ENCODE assay signal across 1 fruit fly cellular context in the genomic region with DNA sequence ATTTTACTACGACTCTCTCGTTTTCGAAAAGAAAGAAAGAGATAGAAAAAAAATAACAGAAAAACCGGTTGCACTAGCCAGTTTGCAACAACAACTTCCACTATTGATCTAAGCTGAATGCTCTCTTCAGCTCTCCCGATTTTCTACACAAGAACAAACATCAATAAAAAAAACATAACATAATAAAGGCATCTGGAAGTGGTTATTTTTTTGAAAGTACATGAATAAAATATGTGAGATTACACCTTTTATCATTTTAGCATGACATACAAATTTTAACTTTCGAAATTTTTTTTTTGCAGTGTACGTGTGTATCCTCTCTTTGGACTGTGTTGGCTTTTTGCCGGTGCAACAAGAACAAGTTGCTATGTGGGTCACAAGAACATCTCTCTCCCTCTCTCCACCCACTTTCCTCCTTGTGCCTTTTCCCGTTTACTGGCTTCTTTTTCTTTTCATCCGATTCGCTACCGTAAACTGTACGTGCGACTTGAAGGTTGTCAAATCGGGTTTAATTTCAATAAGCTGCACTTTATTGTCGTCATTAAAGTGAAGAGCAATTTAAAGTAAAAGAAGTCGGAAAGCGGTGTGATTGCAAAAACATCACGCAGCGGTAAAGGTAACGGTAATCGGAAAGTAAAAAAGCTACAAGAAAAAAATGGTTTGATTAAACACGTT.
TF ChIP-seq lines count a peak whose summit lies in the region.

No protein-coding gene starts in this region.

TF ChIP-seq in whole organism, embryonic, 481 proteins besides CTCF, POLR2A, EP300 and RAD21 (continued from another document and continues in another):
- TF ChIP-seq tio (GFP tag; optimal IDR thresholded peaks at IDR 0.05; lab: Kevin White, UChicago) = peak; percentile 95
- TF ChIP-seq CG12236 (GFP tag; optimal IDR thresholded peaks at IDR 0.05; lab: Kevin White, UChicago) = peak; percentile 98
- TF ChIP-seq NC2β (GFP tag; optimal IDR thresholded peaks at IDR 0.05; lab: Kevin White, UChicago) = peak; percentile 97
- peak in 1 of 2 experiments; percentile 63 for TF ChIP-seq crp (GFP tag; optimal IDR thresholded peaks at IDR 0.05; lab: Kevin White, UChicago)
- peak; percentile 95 for TF ChIP-seq NK7.1 (GFP tag; optimal IDR thresholded peaks at IDR 0.05; lab: Kevin White, UChicago)
- TF ChIP-seq corto (GFP tag; optimal IDR thresholded peaks at IDR 0.05; lab: Kevin White, UChicago) = peak; percentile 66
- no peak for TF ChIP-seq B-H2 (GFP tag; optimal IDR thresholded peaks at IDR 0.05; lab: Kevin White, UChicago)
- peak in 1 of 2 experiments; percentile 91 for TF ChIP-seq Hr78 (GFP tag; optimal IDR thresholded peaks at IDR 0.05; lab: Kevin White, UChicago)
- TF ChIP-seq exex (tag; optimal IDR thresholded peaks at IDR 0.05; lab: Kevin White, UChicago) = peak; percentile 22
- TF ChIP-seq crc (GFP tag; optimal IDR thresholded peaks at IDR 0.05; lab: Kevin White, UChicago) = peak; percentile 95
- peak; percentile 96 for TF ChIP-seq Dad (GFP tag; optimal IDR thresholded peaks at IDR 0.05; lab: Kevin White, UChicago)
- peak; percentile 96 for TF ChIP-seq CG33213 (GFP tag; optimal IDR thresholded peaks at IDR 0.05; lab: Kevin White, UChicago)
- TF ChIP-seq CG11247 (GFP tag; IDR thresholded peaks at IDR 0.05; lab: Robert Waterston, UW) = peak; percentile 89
- TF ChIP-seq CG8089 (GFP tag; optimal IDR thresholded peaks at IDR 0.05; lab: Kevin White, UChicago) = peak; percentile 97
- TF ChIP-seq CG13287 (GFP tag; IDR thresholded peaks at IDR 0.05; lab: Robert Waterston, UW; ENCODE audit: partially characterized antibody) = no peak
- peak; percentile 91 for TF ChIP-seq CG7372 (GFP tag; IDR thresholded peaks at IDR 0.05; lab: Robert Waterston, UW)
- TF ChIP-seq Sox100B (GFP tag; optimal IDR thresholded peaks at IDR 0.05; lab: Kevin White, UChicago) = peak; percentile 96
- peak; percentile 97 for TF ChIP-seq CG17359 (tag; optimal IDR thresholded peaks at IDR 0.05; lab: Kevin White, UChicago)
- peak; percentile 92 for TF ChIP-seq CG14667 (GFP tag; IDR thresholded peaks at IDR 0.05; lab: Robert Waterston, UW)
- peak; percentile 97 for TF ChIP-seq tin (GFP tag; optimal IDR thresholded peaks at IDR 0.05; lab: Kevin White, UChicago)
- TF ChIP-seq grn (GFP tag; optimal IDR thresholded peaks at IDR 0.05; lab: Kevin White, UChicago) = peak; percentile 78
- TF ChIP-seq Hand (GFP tag; optimal IDR thresholded peaks at IDR 0.05; lab: Kevin White, UChicago) = peak; percentile 85
- peak; percentile 91 for TF ChIP-seq fu2 (GFP tag; optimal IDR thresholded peaks at IDR 0.05; lab: Kevin White, UChicago)
- no peak for TF ChIP-seq lov (optimal IDR thresholded peaks at IDR 0.05; lab: Kevin White, UChicago)
- peak; percentile 97 for TF ChIP-seq lov (GFP tag; IDR thresholded peaks at IDR 0.05; lab: Robert Waterston, UW)
- peak; percentile 97 for TF ChIP-seq so (GFP tag; IDR thresholded peaks at IDR 0.05; lab: Robert Waterston, UW)
- TF ChIP-seq CG32532 (GFP tag; IDR thresholded peaks at IDR 0.05; lab: Robert Waterston, UW) = peak; percentile 93
- TF ChIP-seq schlank (tag; optimal IDR thresholded peaks at IDR 0.05; lab: Kevin White, UChicago) = peak; percentile 70
- peak; percentile 93 for TF ChIP-seq CG14050 (GFP tag; IDR thresholded peaks at IDR 0.05; lab: Robert Waterston, UW)
- TF ChIP-seq CG12769 (tag; optimal IDR thresholded peaks at IDR 0.05; lab: Kevin White, UChicago) = peak; percentile 94
- peak; percentile 82 for TF ChIP-seq CG30020 (tag; optimal IDR thresholded peaks at IDR 0.05; lab: Kevin White, UChicago)
- TF ChIP-seq hth (optimal IDR thresholded peaks at IDR 0.05; lab: Kevin White, UChicago) = no peak
- TF ChIP-seq bsh (GFP tag; optimal IDR thresholded peaks at IDR 0.05; lab: Kevin White, UChicago) = peak; percentile 97 to 99
- peak; percentile 97 for TF ChIP-seq CG11504 (tag; optimal IDR thresholded peaks at IDR 0.05; lab: Kevin White, UChicago)
- peak; percentile 94 for TF ChIP-seq CG11093 (GFP tag; IDR thresholded peaks at IDR 0.05; lab: Robert Waterston, UW)
- peak; percentile 96 for TF ChIP-seq CG2875 (GFP tag; optimal IDR thresholded peaks at IDR 0.05; lab: Kevin White, UChicago)
- TF ChIP-seq Bteb2 (GFP tag; optimal IDR thresholded peaks at IDR 0.05; lab: Kevin White, UChicago) = peak; percentile 94
- peak; percentile 97 for TF ChIP-seq fd96Cb (tag; optimal IDR thresholded peaks at IDR 0.05; lab: Kevin White, UChicago)
- peak; percentile 93 for TF ChIP-seq Mrtf (GFP tag; IDR thresholded peaks at IDR 0.05; lab: Robert Waterston, UW)
- peak; percentile 84 for TF ChIP-seq CG6854 (GFP tag; optimal IDR thresholded peaks at IDR 0.05; lab: Kevin White, UChicago)
- peak; percentile 90 for TF ChIP-seq Dek (tag; optimal IDR thresholded peaks at IDR 0.05; lab: Kevin White, UChicago)
- peak; percentile 75 for TF ChIP-seq CG17802 (tag; optimal IDR thresholded peaks at IDR 0.05; lab: Kevin White, UChicago)
- TF ChIP-seq YL-1 (GFP tag; optimal IDR thresholded peaks at IDR 0.05; lab: Kevin White, UChicago) = peak; percentile 91
- peak; percentile 95 for TF ChIP-seq ase (GFP tag; IDR thresholded peaks at IDR 0.05; lab: Robert Waterston, UW)
- peak; percentile 36; the same call in 1 of the 2 replicates for TF ChIP-seq Dip2 (GFP tag; IDR thresholded peaks at IDR 0.05; lab: Robert Waterston, UW)
- TF ChIP-seq tna (GFP tag; IDR thresholded peaks at IDR 0.05; lab: Robert Waterston, UW; ENCODE audit: partially characterized antibody) = no peak
- TF ChIP-seq CG13296 (GFP tag; optimal IDR thresholded peaks at IDR 0.05; lab: Kevin White, UChicago) = peak; percentile 94
- peak; percentile 98 for TF ChIP-seq CG15601 (tag; optimal IDR thresholded peaks at IDR 0.05; lab: Kevin White, UChicago)
- peak; percentile 97 for TF ChIP-seq dmrt99B (tag; optimal IDR thresholded peaks at IDR 0.05; lab: Kevin White, UChicago)
- TF ChIP-seq CG10431 (GFP tag; optimal IDR thresholded peaks at IDR 0.05; lab: Kevin White, UChicago) = peak; percentile 89
- peak; percentile 35 to 55 for TF ChIP-seq Trl (optimal IDR thresholded peaks at IDR 0.05; lab: Kevin White, UChicago)
- TF ChIP-seq Trl (GFP tag; optimal IDR thresholded peaks at IDR 0.05; lab: Kevin White, UChicago) = peak; percentile 97
- peak; percentile 5 for TF ChIP-seq BEAF-32 (GFP tag; optimal IDR thresholded peaks at IDR 0.05; lab: Kevin White, UChicago)
- TF ChIP-seq ranshi (GFP tag; IDR thresholded peaks at IDR 0.05; lab: Robert Waterston, UW) = peak; percentile 96
- TF ChIP-seq ci (GFP tag; IDR thresholded peaks at IDR 0.05; lab: Robert Waterston, UW) = peak; percentile 99
- peak; percentile 96 for TF ChIP-seq btn (GFP tag; optimal IDR thresholded peaks at IDR 0.05; lab: Kevin White, UChicago)
- TF ChIP-seq bigmax (GFP tag; optimal IDR thresholded peaks at IDR 0.05; lab: Kevin White, UChicago) = peak; percentile 28
- TF ChIP-seq Lpt (GFP tag; optimal IDR thresholded peaks at IDR 0.05; lab: Kevin White, UChicago) = no peak
- peak; percentile 94 for TF ChIP-seq dm (GFP tag; optimal IDR thresholded peaks at IDR 0.05; lab: Kevin White, UChicago)
- no peak for TF ChIP-seq CG7963 (GFP tag; IDR thresholded peaks at IDR 0.05; lab: Robert Waterston, UW; ENCODE audit: partially characterized antibody)
- peak; percentile 96 for TF ChIP-seq CG10209 (GFP tag; optimal IDR thresholded peaks at IDR 0.05; lab: Kevin White, UChicago)
- TF ChIP-seq MTF-1 (GFP tag; optimal IDR thresholded peaks at IDR 0.05; lab: Kevin White, UChicago; ENCODE audit: borderline replicate concordance) = peak; percentile 86
- TF ChIP-seq h (optimal IDR thresholded peaks at IDR 0.05; lab: Kevin White, UChicago) = no peak
- TF ChIP-seq CG30431 (GFP tag; optimal IDR thresholded peaks at IDR 0.05; lab: Kevin White, UChicago) = peak; percentile 92
- peak; percentile 86 for TF ChIP-seq NFAT (GFP tag; IDR thresholded peaks at IDR 0.05; lab: Robert Waterston, UW)
- TF ChIP-seq salm (tag; optimal IDR thresholded peaks at IDR 0.05; lab: Kevin White, UChicago) = peak; percentile 96
- peak; percentile 90 for TF ChIP-seq dati (GFP tag; IDR thresholded peaks at IDR 0.05; lab: Robert Waterston, UW)
- TF ChIP-seq CG1024 (GFP tag; IDR thresholded peaks at IDR 0.05; lab: Robert Waterston, UW) = peak; percentile 94
- TF ChIP-seq CG10267 (tag; optimal IDR thresholded peaks at IDR 0.05; lab: Kevin White, UChicago) = peak; percentile 94
- peak; percentile 96 for TF ChIP-seq CG5245 (GFP tag; optimal IDR thresholded peaks at IDR 0.05; lab: Kevin White, UChicago)
- peak; percentile 89 for TF ChIP-seq CG7271 (tag; optimal IDR thresholded peaks at IDR 0.05; lab: Kevin White, UChicago)
- peak; percentile 95 for TF ChIP-seq CG1603 (tag; optimal IDR thresholded peaks at IDR 0.05; lab: Kevin White, UChicago)
- peak; percentile 88 for TF ChIP-seq CG5180 (GFP tag; optimal IDR thresholded peaks at IDR 0.05; lab: Kevin White, UChicago)
- TF ChIP-seq CG10366 (GFP tag; IDR thresholded peaks at IDR 0.05; lab: Robert Waterston, UW) = peak; percentile 96
- peak; percentile 94 for TF ChIP-seq CG11723 (GFP tag; optimal IDR thresholded peaks at IDR 0.05; lab: Kevin White, UChicago)
- peak; percentile 95 for TF ChIP-seq Rfx (GFP tag; IDR thresholded peaks at IDR 0.05; lab: Robert Waterston, UW)
- TF ChIP-seq CG15479 (GFP tag; optimal IDR thresholded peaks at IDR 0.05; lab: Kevin White, UChicago) = peak; percentile 69
- TF ChIP-seq CG31224 (GFP tag; IDR thresholded peaks at IDR 0.05; lab: Robert Waterston, UW) = peak; percentile 80
- peak; percentile 53; the same call in 1 of the 2 replicates for TF ChIP-seq Poxn (GFP tag; IDR thresholded peaks at IDR 0.05; lab: Robert Waterston, UW)
- TF ChIP-seq CG11696 (GFP tag; IDR thresholded peaks at IDR 0.05; lab: Robert Waterston, UW) = peak; percentile 87
- peak; percentile 56 for TF ChIP-seq MESR4 (GFP tag; optimal IDR thresholded peaks at IDR 0.05; lab: Kevin White, UChicago)
- peak; percentile 97 for TF ChIP-seq ara (GFP tag; IDR thresholded peaks at IDR 0.05; lab: Robert Waterston, UW)
- peak; percentile 89 for TF ChIP-seq CG2120 (GFP tag; optimal IDR thresholded peaks at IDR 0.05; lab: Kevin White, UChicago)
- peak; percentile 97 for TF ChIP-seq sqz (GFP tag; optimal IDR thresholded peaks at IDR 0.05; lab: Kevin White, UChicago)
- peak; percentile 95 for TF ChIP-seq NC2α (GFP tag; optimal IDR thresholded peaks at IDR 0.05; lab: Kevin White, UChicago)
- TF ChIP-seq Gug (GFP tag; IDR thresholded peaks at IDR 0.05; lab: Robert Waterston, UW) = peak; percentile 87
- peak; percentile 97 for TF ChIP-seq CG33557 (GFP tag; optimal IDR thresholded peaks at IDR 0.05; lab: Kevin White, UChicago)
- peak; percentile 98 for TF ChIP-seq az2 (GFP tag; optimal IDR thresholded peaks at IDR 0.05; lab: Kevin White, UChicago)
- TF ChIP-seq CG15696 (tag; optimal IDR thresholded peaks at IDR 0.05; lab: Kevin White, UChicago) = peak; percentile 93
- peak; percentile 96 for TF ChIP-seq Spps (tag; optimal IDR thresholded peaks at IDR 0.05; lab: Kevin White, UChicago)
- TF ChIP-seq HLH4C (GFP tag; IDR thresholded peaks at IDR 0.05; lab: Robert Waterston, UW; ENCODE audit: partially characterized antibody) = no peak
- no peak for TF ChIP-seq CG13894 (tag; optimal IDR thresholded peaks at IDR 0.05; lab: Kevin White, UChicago)
- TF ChIP-seq cg (GFP tag; optimal IDR thresholded peaks at IDR 0.05; lab: Kevin White, UChicago) = peak; percentile 23
- TF ChIP-seq Mes4 (GFP tag; optimal IDR thresholded peaks at IDR 0.05; lab: Kevin White, UChicago) = peak; percentile 98
- peak; percentile 91 for TF ChIP-seq zf30C (GFP tag; optimal IDR thresholded peaks at IDR 0.05; lab: Kevin White, UChicago)
- peak; percentile 73; the same call in 1 of the 4 replicates for TF ChIP-seq chinmo (GFP tag; IDR thresholded peaks at IDR 0.05; lab: Robert Waterston, UW; ENCODE audit: partially characterized antibody)
- peak; percentile 98 for TF ChIP-seq CG12391 (tag; optimal IDR thresholded peaks at IDR 0.05; lab: Kevin White, UChicago)
- TF ChIP-seq ftz-f1 (GFP tag; optimal IDR thresholded peaks at IDR 0.05; lab: Kevin White, UChicago) = no peak
- TF ChIP-seq pnt (GFP tag; optimal IDR thresholded peaks at IDR 0.05; lab: Kevin White, UChicago) = peak; percentile 96
- peak; percentile 90 for TF ChIP-seq ac (GFP tag; optimal IDR thresholded peaks at IDR 0.05; lab: Kevin White, UChicago)
- peak; percentile 98 for TF ChIP-seq CG18262 (tag; optimal IDR thresholded peaks at IDR 0.05; lab: Kevin White, UChicago)
- TF ChIP-seq Hr39 (optimal IDR thresholded peaks at IDR 0.05; lab: Kevin White, UChicago) = no peak
- peak; percentile 74 for TF ChIP-seq zfh2 (GFP tag; optimal IDR thresholded peaks at IDR 0.05; lab: Kevin White, UChicago)
- peak; percentile 97 for TF ChIP-seq sens-2 (GFP tag; IDR thresholded peaks at IDR 0.05; lab: Robert Waterston, UW)
- peak; percentile 98 for TF ChIP-seq Ets65A (GFP tag; lab: Kevin White, UChicago)
- peak; percentile 94 for TF ChIP-seq lab (GFP tag; optimal IDR thresholded peaks at IDR 0.05; lab: Kevin White, UChicago)
- TF ChIP-seq nmo (GFP tag; optimal IDR thresholded peaks at IDR 0.05; lab: Kevin White, UChicago) = peak; percentile 98
- TF ChIP-seq CG3163 (GFP tag; optimal IDR thresholded peaks at IDR 0.05; lab: Kevin White, UChicago) = peak; percentile 85
- peak; percentile 93 for TF ChIP-seq CG18619 (GFP tag; optimal IDR thresholded peaks at IDR 0.05; lab: Kevin White, UChicago)
- TF ChIP-seq CG3065 (GFP tag; optimal IDR thresholded peaks at IDR 0.05; lab: Kevin White, UChicago) = peak; percentile 91
- no peak for TF ChIP-seq usp (GFP tag; optimal IDR thresholded peaks at IDR 0.05; lab: Kevin White, UChicago)
- peak; percentile 77 for TF ChIP-seq toy (GFP tag; IDR thresholded peaks at IDR 0.05; lab: Robert Waterston, UW)
- peak; percentile 93 for TF ChIP-seq da (GFP tag; optimal IDR thresholded peaks at IDR 0.05; lab: Kevin White, UChicago)
- peak; percentile 89 for TF ChIP-seq fd3F (GFP tag; optimal IDR thresholded peaks at IDR 0.05; lab: Kevin White, UChicago)
- peak; percentile 76 for TF ChIP-seq CG31365 (tag; optimal IDR thresholded peaks at IDR 0.05; lab: Kevin White, UChicago)
- peak; percentile 93 for TF ChIP-seq bowl (GFP tag; IDR thresholded peaks at IDR 0.05; lab: Robert Waterston, UW)
- TF ChIP-seq ato (GFP tag; IDR thresholded peaks at IDR 0.05; lab: Robert Waterston, UW; ENCODE audit: partially characterized antibody) = no peak
- TF ChIP-seq CG4730 (GFP tag; IDR thresholded peaks at IDR 0.05; lab: Robert Waterston, UW) = peak; percentile 94
- TF ChIP-seq D19B (GFP tag; optimal IDR thresholded peaks at IDR 0.05; lab: Kevin White, UChicago) = peak; percentile 66
- TF ChIP-seq ems (GFP tag; optimal IDR thresholded peaks at IDR 0.05; lab: Kevin White, UChicago) = peak; percentile 92
- TF ChIP-seq CG7745 (tag; optimal IDR thresholded peaks at IDR 0.05; lab: Kevin White, UChicago) = peak; percentile 91
- TF ChIP-seq zen2 (GFP tag; IDR thresholded peaks at IDR 0.05; lab: Robert Waterston, UW; ENCODE audit: partially characterized antibody) = no peak
- peak; percentile 62 for TF ChIP-seq stwl (tag; optimal IDR thresholded peaks at IDR 0.05; lab: Kevin White, UChicago)
